Fruit fly (Drosophila melanogaster) Kc167 (cell line): ENCODE data around the gene CG10343.

Source experiments
- Myc ChIP-seq: fragments of >200 bp; optimal IDR thresholded peaks from 2 replicates; lab custom pipeline; 2017; ENCODE audit warnings: missing external identifiers
- Sin3A ChIP-seq: fragments of >200 bp; optimal IDR thresholded peaks from 2 replicates; lab custom pipeline; 2018; ENCODE audit warnings: missing external identifiers
- h ChIP-seq: fragments of >200 bp; optimal IDR thresholded peaks from 3 replicates; lab custom pipeline; 2018; ENCODE audit warnings: missing external identifiers
- insv ChIP-seq: fragments of >200 bp; optimal IDR thresholded peaks from 3 replicates; lab custom pipeline; 2018; ENCODE audit warnings: missing external identifiers
- psq ChIP-seq: fragments of >200 bp; optimal IDR thresholded peaks from 2 replicates; lab custom pipeline; 2017; ENCODE audit warnings: missing external identifiers
- ttk ChIP-seq: sonication (Bioruptor generic); optimal IDR thresholded peaks from 2 replicates; lab custom pipeline; 2017; ENCODE audit warnings: missing external identifiers

CG10343 gene

dm6 chr2L:18713686-18714085, 10.4 kb downstream of the CG10343 start, which contains the start of gene Irk3:
Irk3 (minus strand) TSS chr2L:18713748.
- TF ChIP-seq ttk (lab: Kevin White, UChicago) (no peak), h (lab: Kevin White, UChicago) (no peak), Sin3A (lab: Kevin White, UChicago) (no peak), Myc (lab: Kevin White, UChicago) (no peak), insv (lab: Kevin White, UChicago) (no peak), psq (lab: Kevin White, UChicago) (no peak)

- TF ChIP-seq ttk (lab: Kevin White, UChicago): no peak
Observed at dm6 chr2L:18714086-18714485, 10.8 kb downstream of the CG10343 start.

- TF ChIP-seq Myc (lab: Kevin White, UChicago) (no peak), psq (lab: Kevin White, UChicago) (no peak), ttk (lab: Kevin White, UChicago) (no peak), insv (lab: Kevin White, UChicago) (no peak), h (lab: Kevin White, UChicago) (no peak), Sin3A (lab: Kevin White, UChicago) (no peak)
Observed at dm6 chr2L:18717365-18718011, 14.2 kb downstream of the CG10343 start.

- TF ChIP-seq psq (lab: Kevin White, UChicago) (no peak), insv (lab: Kevin White, UChicago) (no peak), ttk (lab: Kevin White, UChicago) (no peak), Myc (lab: Kevin White, UChicago) (no peak), Sin3A (lab: Kevin White, UChicago) (no peak), h (lab: Kevin White, UChicago) (no peak)
Observed at dm6 chr2L:18719583-18719982, 16.3 kb downstream of the CG10343 start.

dm6 chr2L:18724842-18725241, 21.6 kb downstream of the CG10343 start:
- no peak for TF ChIP-seq psq (lab: Kevin White, UChicago)
- TF ChIP-seq Sin3A (lab: Kevin White, UChicago): no peak
- TF ChIP-seq Myc (lab: Kevin White, UChicago): no peak
- no peak for TF ChIP-seq insv (lab: Kevin White, UChicago)
- no peak for TF ChIP-seq ttk (lab: Kevin White, UChicago)

dm6 chr2L:18727986-18728385, 24.7 kb downstream of the CG10343 start:
- TF ChIP-seq ttk (lab: Kevin White, UChicago) (no peak), Sin3A (lab: Kevin White, UChicago) (no peak), insv (lab: Kevin White, UChicago) (no peak), h (lab: Kevin White, UChicago) (no peak), Myc (lab: Kevin White, UChicago) (no peak), psq (lab: Kevin White, UChicago) (no peak)

dm6 chr2L:18732291-18732690, 29.0 kb downstream of the CG10343 start, which contains the start of gene CG10348:
CG10348 (minus strand) TSS chr2L:18732524.
- TF ChIP-seq h (lab: Kevin White, UChicago) (no peak), ttk (lab: Kevin White, UChicago) (no peak)

dm6 chr2L:18732760-18733530, 29.7 kb downstream of the CG10343 start:
- TF ChIP-seq Sin3A (lab: Kevin White, UChicago) (no peak), ttk (lab: Kevin White, UChicago) (no peak), psq (lab: Kevin White, UChicago) (no peak), insv (lab: Kevin White, UChicago) (no peak), Myc (lab: Kevin White, UChicago) (no peak), h (lab: Kevin White, UChicago) (no peak)

dm6 chr2L:18735553-18736167, 32.4 kb downstream of the CG10343 start:
- TF ChIP-seq h (lab: Kevin White, UChicago) (no peak), Myc (lab: Kevin White, UChicago) (no peak), insv (lab: Kevin White, UChicago) (no peak), psq (lab: Kevin White, UChicago) (no peak), ttk (lab: Kevin White, UChicago) (no peak), Sin3A (lab: Kevin White, UChicago) (no peak)

- TF ChIP-seq ttk (lab: Kevin White, UChicago) (no peak), insv (lab: Kevin White, UChicago) (no peak), psq (lab: Kevin White, UChicago) (no peak), Sin3A (lab: Kevin White, UChicago) (no peak), Myc (lab: Kevin White, UChicago) (no peak), h (lab: Kevin White, UChicago) (no peak)
Observed at dm6 chr2L:18737239-18737638, 34.0 kb downstream of the CG10343 start.

- TF ChIP-seq psq (lab: Kevin White, UChicago): no peak
- TF ChIP-seq Sin3A (lab: Kevin White, UChicago): no peak
Observed at dm6 chr2L:18740010-18740409, 36.7 kb downstream of the CG10343 start, which contains the start of the genes CG42752 and CG15167. CG42752 (minus strand) TSS chr2L:18740110. CG15167 (plus strand) TSS chr2L:18740358.
